Worm (Caenorhabditis elegans) whole organism, L3 larva: Measurements from ENCODE around the gene spe-19.

ENCODE experiments used
- ama-1 ChIP-seq: fragments of 150-350 bp; optimal IDR thresholded peaks from 2 replicates; lab custom pipeline; 2018
- fos-1 ChIP-seq: fragments of 150-350 bp; optimal IDR thresholded peaks from 2 replicates; lab custom pipeline; 2014; ENCODE audit warnings: missing biosample characterization, missing genetic modification characterization
- lsy-12 ChIP-seq: sonication (generic microtip); optimal IDR thresholded peaks from 2 replicates; lab custom pipeline; 2016; ENCODE audit warnings: mild to moderate bottlenecking, missing genetic modification characterization, missing compliant biosample characterization
- nhr-237 ChIP-seq: fragments of 150-350 bp; optimal IDR thresholded peaks from 2 replicates; lab custom pipeline; 2014; ENCODE audit warnings: missing biosample characterization, missing genetic modification characterization
- nhr-28 ChIP-seq: fragments of 150-350 bp; optimal IDR thresholded peaks from 2 replicates; lab custom pipeline; 2014; ENCODE audit warnings: missing biosample characterization, missing genetic modification characterization
- nhr-76 ChIP-seq: fragments of 150-350 bp; sonication (generic microtip); optimal IDR thresholded peaks from 5 replicates; lab custom pipeline; 2014; ENCODE audit warnings: missing biosample characterization, missing genetic modification characterization
- snpc-4 ChIP-seq: fragments of 150-350 bp; optimal IDR thresholded peaks from 2 replicates; lab custom pipeline; 2014; ENCODE audit warnings: missing biosample characterization, missing genetic modification characterization
- zag-1 ChIP-seq: fragments of 150-350 bp; optimal IDR thresholded peaks from 2 replicates; lab custom pipeline; 2014; ENCODE audit warnings: missing biosample characterization, missing genetic modification characterization

DNA sequence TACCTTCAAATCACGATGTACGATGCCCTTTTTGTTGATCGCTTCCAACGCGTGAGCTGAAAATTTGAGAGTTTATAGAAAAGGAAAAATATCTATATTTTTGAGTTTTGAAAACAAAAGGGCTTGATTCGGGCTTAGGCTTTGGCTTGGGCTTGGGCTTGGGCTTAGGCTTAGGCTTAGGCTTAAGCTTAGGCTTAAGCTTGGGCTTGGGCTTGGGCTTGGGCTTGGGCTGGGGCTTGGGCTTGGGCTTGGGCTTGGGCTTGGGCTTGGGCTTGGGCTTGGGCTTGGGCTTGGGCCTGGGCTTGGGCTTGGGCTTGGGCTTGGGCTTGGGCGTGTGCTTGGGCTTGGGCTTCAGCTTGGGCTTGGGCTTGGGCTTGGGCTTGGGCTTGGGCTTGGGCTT, 45.0 kb downstream of the spe-19 start:
- TF ChIP-seq nhr-28 (tag; lab: Kevin White, UChicago), result no peak
- no peak for TF ChIP-seq snpc-4
- no peak for TF ChIP-seq ama-1 (lab: Kevin White, UChicago)
- no peak for TF ChIP-seq nhr-76 (tag; lab: Kevin White, UChicago)
- TF ChIP-seq nhr-237 (tag; lab: Kevin White, UChicago), result no peak
- no peak for TF ChIP-seq zag-1 (tag; lab: Kevin White, UChicago)
- no peak for TF ChIP-seq fos-1 (tag; lab: Kevin White, UChicago)
- no peak for TF ChIP-seq lsy-12 (tag; lab: Kevin White, UChicago)
